Fruit fly (Drosophila melanogaster): ENCODE results near the gene Cyp4d1.

Cyp4d1 gene

dm6 chrX:2125527-2126088 lies 36.4 kb downstream of the Cyp4d1 start:
- TF ChIP-seq ey (GFP tag; optimal IDR thresholded peaks at IDR 0.05) (no peak), Rel (GFP tag; optimal IDR thresholded peaks at IDR 0.05) (no peak), Rel (tag; optimal IDR thresholded peaks at IDR 0.05) (peak; percentile 10), dl (GFP tag; optimal IDR thresholded peaks at IDR 0.05; ENCODE audit: insufficient read depth in 1 of 2, partially characterized antibody in 2 of 2) (no peak), Sp1 (GFP tag; optimal IDR thresholded peaks at IDR 0.05) (no peak), Jra (GFP tag; optimal IDR thresholded peaks at IDR 0.05) (no peak), Abd-B (GFP tag; optimal IDR thresholded peaks at IDR 0.05) (no peak), psq (GFP tag; optimal IDR thresholded peaks at IDR 0.05) (no peak), foxo (GFP tag; optimal IDR thresholded peaks at IDR 0.05) (peak in 1 of 2 experiments; percentile 4), pan (optimal IDR thresholded peaks at IDR 0.05) (no peak), Hr78 (GFP tag; optimal IDR thresholded peaks at IDR 0.05) (no peak), lola (GFP tag; optimal IDR thresholded peaks at IDR 0.05) (no peak), rgr (GFP tag; optimal IDR thresholded peaks at IDR 0.05) (no peak), Hnf4 (GFP tag; optimal IDR thresholded peaks at IDR 0.05) (no peak), OdsH (GFP tag; optimal IDR thresholded peaks at IDR 0.05) (no peak), usp (GFP tag; optimal IDR thresholded peaks at IDR 0.05) (no peak)

dm6 chrX:2123965-2124688 lies 37.9 kb downstream of the Cyp4d1 start:
- TF ChIP-seq dmrt93B (GFP tag; optimal IDR thresholded peaks at IDR 0.05) (peak; percentile 93), tai (GFP tag; optimal IDR thresholded peaks at IDR 0.05) (no peak), dl (GFP tag; optimal IDR thresholded peaks at IDR 0.05; ENCODE audit: insufficient read depth in 1 of 2, partially characterized antibody in 2 of 2) (peak in 1 of 2 experiments; percentile 19), CrebA (GFP tag; optimal IDR thresholded peaks at IDR 0.05; ENCODE audit: borderline replicate concordance) (peak; percentile 85), N (GFP tag; optimal IDR thresholded peaks at IDR 0.05) (no peak), brk (GFP tag; optimal IDR thresholded peaks at IDR 0.05) (no peak), Rel (GFP tag; optimal IDR thresholded peaks at IDR 0.05) (peak; percentile 60), Rel (tag; optimal IDR thresholded peaks at IDR 0.05) (peak; percentile 64), Hr78 (GFP tag; optimal IDR thresholded peaks at IDR 0.05) (no peak), woc (GFP tag; optimal IDR thresholded peaks at IDR 0.05) (no peak), Dif (GFP tag; optimal IDR thresholded peaks at IDR 0.05; ENCODE audit: partially characterized antibody) (peak; percentile 47), ey (GFP tag; optimal IDR thresholded peaks at IDR 0.05) (peak; percentile 79), rgr (GFP tag; optimal IDR thresholded peaks at IDR 0.05) (peak; percentile 84), Dfd (GFP tag; optimal IDR thresholded peaks at IDR 0.05) (peak; percentile 60), Jra (GFP tag; optimal IDR thresholded peaks at IDR 0.05) (no peak), CG9705 (GFP tag; optimal IDR thresholded peaks at IDR 0.05) (peak; percentile 85), foxo (GFP tag; optimal IDR thresholded peaks at IDR 0.05) (peak; percentile 65 to 91), dsf (GFP tag; optimal IDR thresholded peaks at IDR 0.05; ENCODE audit: borderline replicate concordance) (no peak), sage (GFP tag; optimal IDR thresholded peaks at IDR 0.05) (peak; percentile 69), h (GFP tag; optimal IDR thresholded peaks at IDR 0.05) (peak; percentile 66), Mio (GFP tag; optimal IDR thresholded peaks at IDR 0.05) (no peak), br (GFP tag; optimal IDR thresholded peaks at IDR 0.05) (peak; percentile 10), OdsH (GFP tag; optimal IDR thresholded peaks at IDR 0.05) (peak; percentile 80), Hr83 (GFP tag; optimal IDR thresholded peaks at IDR 0.05; ENCODE audit: poor library complexity, severe bottlenecking) (peak; percentile 28), pan (optimal IDR thresholded peaks at IDR 0.05) (no peak), sv (GFP tag; optimal IDR thresholded peaks at IDR 0.05) (peak; percentile 90), Sp1 (GFP tag; optimal IDR thresholded peaks at IDR 0.05) (peak; percentile 96), Hnf4 (GFP tag; optimal IDR thresholded peaks at IDR 0.05) (no peak), jim (GFP tag; optimal IDR thresholded peaks at IDR 0.05) (peak; percentile 99), usp (GFP tag; optimal IDR thresholded peaks at IDR 0.05) (no peak), Vsx2 (GFP tag; optimal IDR thresholded peaks at IDR 0.05; ENCODE audit: partially characterized antibody) (no peak), lola (GFP tag; optimal IDR thresholded peaks at IDR 0.05) (no peak), GATAd (GFP tag; optimal IDR thresholded peaks at IDR 0.05) (peak; percentile 0), Myc (optimal IDR thresholded peaks at IDR 0.05) (no peak), CG32264 (GFP tag; optimal IDR thresholded peaks at IDR 0.05) (peak; percentile 38), psq (GFP tag; optimal IDR thresholded peaks at IDR 0.05) (peak; percentile 97), Abd-B (GFP tag; optimal IDR thresholded peaks at IDR 0.05) (no peak), fru (GFP tag; optimal IDR thresholded peaks at IDR 0.05) (peak; percentile 82), HLH106 (tag; optimal IDR thresholded peaks at IDR 0.05) (peak; percentile 97)
